Fruit fly (Drosophila melanogaster) whole organism, prepupa: Measurements from ENCODE around the gene Sh.
A peak's percentile ranks its signal among the peaks of the same experiment; 100 is the strongest.

Source experiments
- Blimp-1 ChIP-seq: fragments of 200-800 bp; sonication (Bioruptor generic); optimal IDR thresholded peaks from 3 replicates; lab custom pipeline; 2017; ENCODE audit warnings: missing biosample characterization, missing genetic modification characterization, mild to moderate bottlenecking, moderate library complexity, missing genetic modification reagents
- CG10631 ChIP-seq: fragments of 200-800 bp; sonication (Bioruptor generic); optimal IDR thresholded peaks from 2 replicates; lab custom pipeline; 2016; ENCODE audit warnings: missing biosample characterization, missing genetic modification characterization
- CG11762 ChIP-seq: fragments of 200-800 bp; sonication (Bioruptor generic); optimal IDR thresholded peaks from 3 replicates; lab custom pipeline; 2016; ENCODE audit warnings: missing biosample characterization, missing genetic modification characterization; ENCODE audit not compliant: insufficient read depth
- CG11902 ChIP-seq: fragments of 200-800 bp; sonication (Bioruptor generic); optimal IDR thresholded peaks from 3 replicates; lab custom pipeline; 2016; ENCODE audit warnings: missing biosample characterization, missing genetic modification characterization
- CG15336 ChIP-seq: fragments of 200-800 bp; sonication (Bioruptor generic); IDR thresholded peaks from 2 replicates; pipeline ENCODE4 v1.3.6; 2022; ENCODE audit warnings: missing biosample characterization, missing genetic modification characterization
- CG1621 ChIP-seq: fragments of 200-800 bp; sonication (Bioruptor generic); optimal IDR thresholded peaks from 3 replicates; lab custom pipeline; 2018; ENCODE audit warnings: missing biosample characterization, mild to moderate bottlenecking, missing genetic modification characterization
- CG16779 ChIP-seq: fragments of 200-800 bp; sonication (Bioruptor generic); optimal IDR thresholded peaks from 3 replicates; lab custom pipeline; 2017; ENCODE audit warnings: missing biosample characterization, mild to moderate bottlenecking, missing genetic modification characterization
- CG3032 ChIP-seq: fragments of 200-800 bp; optimal IDR thresholded peaks from 2 replicates; lab custom pipeline; 2019; ENCODE audit warnings: missing biosample characterization, mild to moderate bottlenecking, missing genetic modification characterization, moderate library complexity
- CG31627 ChIP-seq: fragments of 200-800 bp; sonication (Bioruptor generic); optimal IDR thresholded peaks from 3 replicates; lab custom pipeline; 2016; ENCODE audit warnings: missing biosample characterization, missing genetic modification characterization
- CG32006 ChIP-seq: fragments of 200-800 bp; sonication (Bioruptor generic); optimal IDR thresholded peaks from 3 replicates; lab custom pipeline; 2017; ENCODE audit warnings: missing biosample characterization, mild to moderate bottlenecking, missing genetic modification characterization
- CG34406 ChIP-seq: fragments of 200-800 bp; sonication (Bioruptor generic); optimal IDR thresholded peaks from 3 replicates; lab custom pipeline; 2016; ENCODE audit warnings: missing biosample characterization, missing genetic modification characterization
- CG3919 ChIP-seq: fragments of 200-800 bp; sonication (Bioruptor generic); optimal IDR thresholded peaks from 3 replicates; lab custom pipeline; 2016; ENCODE audit warnings: missing biosample characterization, missing genetic modification characterization
- CG4318 ChIP-seq: fragments of 200-800 bp; sonication (Bioruptor generic); optimal IDR thresholded peaks from 3 replicates; lab custom pipeline; 2017; ENCODE audit warnings: missing biosample characterization, mild to moderate bottlenecking, missing genetic modification characterization
- CG6163 ChIP-seq: fragments of 200-800 bp; sonication (Bioruptor generic); IDR thresholded peaks from 3 replicates; pipeline ENCODE4 v1.3.6; 2022; ENCODE audit warnings: missing biosample characterization, missing genetic modification characterization
- CG6276 ChIP-seq: fragments of 200-800 bp; sonication (Bioruptor generic); optimal IDR thresholded peaks from 2 replicates; lab custom pipeline; 2017; ENCODE audit warnings: missing biosample characterization, mild to moderate bottlenecking, missing genetic modification characterization
- CG6792 ChIP-seq: fragments of 200-800 bp; sonication (Bioruptor generic); optimal IDR thresholded peaks from 3 replicates; lab custom pipeline; 2016; ENCODE audit warnings: missing biosample characterization, missing genetic modification characterization
- CG6808 ChIP-seq: fragments of 200-800 bp; sonication (Bioruptor generic); optimal IDR thresholded peaks from 3 replicates; lab custom pipeline; 2017; ENCODE audit warnings: missing biosample characterization, missing genetic modification characterization, mild to moderate bottlenecking, moderate library complexity, missing genetic modification reagents
- CG8119 ChIP-seq: fragments of 200-800 bp; sonication (Bioruptor generic); IDR thresholded peaks from 3 replicates; pipeline ENCODE4 v1.3.6; 2022; ENCODE audit warnings: missing biosample characterization, missing genetic modification characterization
- CG8632 ChIP-seq: fragments of 200-800 bp; sonication (Bioruptor generic); optimal IDR thresholded peaks from 3 replicates; lab custom pipeline; 2016; ENCODE audit warnings: missing biosample characterization, missing genetic modification characterization
- Eip78C ChIP-seq: fragments of 200-800 bp; sonication (Bioruptor generic); peaks from one replicate; lab custom pipeline; 2016; ENCODE audit warnings: missing biosample characterization, missing genetic modification characterization
- Eip93F ChIP-seq: fragments of 200-800 bp; sonication (Bioruptor generic); optimal IDR thresholded peaks from 2 replicates; lab custom pipeline; 2016; ENCODE audit warnings: missing biosample characterization, mild to moderate bottlenecking, missing genetic modification characterization
- Ets21C ChIP-seq: fragments of 200-800 bp; sonication (Bioruptor generic); optimal IDR thresholded peaks from 3 replicates; lab custom pipeline; 2016; ENCODE audit warnings: missing biosample characterization, missing genetic modification characterization
- Ets96B ChIP-seq: fragments of 200-800 bp; optimal IDR thresholded peaks from 2 replicates; lab custom pipeline; 2019; ENCODE audit warnings: missing biosample characterization, mild to moderate bottlenecking, missing genetic modification characterization, moderate library complexity
- Gug ChIP-seq: fragments of 200-800 bp; sonication (Bioruptor generic); IDR thresholded peaks from 2 replicates; pipeline ENCODE4 v1.3.6; 2022; ENCODE audit warnings: missing biosample characterization, missing genetic modification characterization
- Hr38 ChIP-seq: sonication (Bioruptor generic); optimal IDR thresholded peaks from 2 replicates; lab custom pipeline; 2016; ENCODE audit warnings: missing biosample characterization, missing genetic modification characterization
- Hr39 ChIP-seq: fragments of 200-800 bp; sonication (Bioruptor generic); optimal IDR thresholded peaks from 2 replicates; lab custom pipeline; 2016; ENCODE audit warnings: missing biosample characterization, missing genetic modification characterization
- Hr4 ChIP-seq: fragments of 200-800 bp; sonication (Bioruptor generic); optimal IDR thresholded peaks from 3 replicates; lab custom pipeline; 2016; ENCODE audit warnings: missing biosample characterization, missing genetic modification characterization
- Lpt ChIP-seq: fragments of 200-800 bp; sonication (Bioruptor generic); optimal IDR thresholded peaks from 3 replicates; lab custom pipeline; 2016; ENCODE audit warnings: missing biosample characterization, missing genetic modification characterization
- OdsH ChIP-seq: fragments of 200-800 bp; sonication (Bioruptor generic); optimal IDR thresholded peaks from 3 replicates; lab custom pipeline; 2016; ENCODE audit warnings: missing biosample characterization, missing genetic modification characterization
- Smox ChIP-seq: fragments of 200-800 bp; sonication (Bioruptor generic); optimal IDR thresholded peaks from 3 replicates; lab custom pipeline; 2016; ENCODE audit warnings: missing biosample characterization, missing genetic modification characterization
- Sox15 ChIP-seq: fragments of 200-800 bp; sonication (Bioruptor generic); optimal IDR thresholded peaks from 3 replicates; lab custom pipeline; 2016; ENCODE audit warnings: missing biosample characterization, missing genetic modification characterization
- achi ChIP-seq: fragments of 200-800 bp; sonication (Bioruptor generic); optimal IDR thresholded peaks from 3 replicates; lab custom pipeline; 2016; ENCODE audit warnings: missing biosample characterization, missing genetic modification characterization
- acj6 ChIP-seq: fragments of 200-800 bp; sonication (Bioruptor generic); optimal IDR thresholded peaks from 3 replicates; lab custom pipeline; 2016; ENCODE audit warnings: missing biosample characterization, missing genetic modification characterization
- cyc ChIP-seq: fragments of 200-800 bp; sonication (Bioruptor generic); optimal IDR thresholded peaks from 3 replicates; lab custom pipeline; 2016; ENCODE audit warnings: missing biosample characterization, missing genetic modification characterization
- dac ChIP-seq: fragments of 200-800 bp; sonication (Bioruptor generic); optimal IDR thresholded peaks from 2 replicates; lab custom pipeline; 2017; ENCODE audit warnings: missing biosample characterization, mild to moderate bottlenecking, missing genetic modification characterization
- dsx ChIP-seq: fragments of 200-800 bp; optimal IDR thresholded peaks from 3 replicates; lab custom pipeline; 2019; ENCODE audit warnings: missing biosample characterization, mild to moderate bottlenecking, missing genetic modification characterization, moderate library complexity; ENCODE audit not compliant: poor library complexity, severe bottlenecking
- esn ChIP-seq: fragments of 200-800 bp; sonication (Bioruptor generic); optimal IDR thresholded peaks from 2 replicates; lab custom pipeline; 2016; ENCODE audit warnings: missing biosample characterization, mild to moderate bottlenecking, missing genetic modification characterization, moderate library complexity
- fd59A ChIP-seq: fragments of 200-800 bp; sonication (Bioruptor generic); optimal IDR thresholded peaks from 2 replicates; lab custom pipeline; 2017; ENCODE audit warnings: missing biosample characterization, mild to moderate bottlenecking, missing genetic modification characterization, missing genetic modification reagents
- fd85E ChIP-seq: fragments of 200-800 bp; sonication (Bioruptor generic); optimal IDR thresholded peaks from 3 replicates; lab custom pipeline; 2016; ENCODE audit warnings: missing biosample characterization, missing genetic modification characterization
- lz ChIP-seq: fragments of 200-800 bp; sonication (Bioruptor generic); optimal IDR thresholded peaks from 3 replicates; lab custom pipeline; 2016; ENCODE audit warnings: missing biosample characterization, missing genetic modification characterization
- net ChIP-seq: fragments of 200-800 bp; sonication (Bioruptor generic); optimal IDR thresholded peaks from 3 replicates; lab custom pipeline; 2016; ENCODE audit warnings: missing biosample characterization, missing genetic modification characterization
- pdm3 ChIP-seq: fragments of 200-800 bp; sonication (Bioruptor generic); optimal IDR thresholded peaks from 3 replicates; lab custom pipeline; 2016; ENCODE audit warnings: missing biosample characterization, missing genetic modification characterization
- salr ChIP-seq, 2 experiments: fragments of 200-800 bp; sonication (Bioruptor generic); optimal IDR thresholded peaks; 3 replicates each; lab custom pipeline; 2016 to 2018; ENCODE audit warnings: missing biosample characterization in 2 of 2, missing genetic modification characterization in 2 of 2, mild to moderate bottlenecking in 1 of 2
- svp ChIP-seq: fragments of 200-800 bp; sonication (Bioruptor generic); peaks from one replicate; lab custom pipeline; 2016; ENCODE audit warnings: missing biosample characterization, missing genetic modification characterization
- topi ChIP-seq: fragments of 200-800 bp; sonication (Bioruptor generic); optimal IDR thresholded peaks from 3 replicates; lab custom pipeline; 2016; ENCODE audit warnings: missing biosample characterization, missing genetic modification characterization
- vri ChIP-seq: fragments of 200-800 bp; sonication (Bioruptor generic); optimal IDR thresholded peaks from 3 replicates; lab custom pipeline; 2016; ENCODE audit warnings: missing biosample characterization, mild to moderate bottlenecking, missing genetic modification characterization

Sh gene

dm6 chrX:17917564-17918233 lies 145.3 kb downstream of the Sh start:
- TF ChIP-seq CG11902 (GFP tag; lab: Kevin White, UChicago) (no peak), CG31627 (GFP tag; lab: Kevin White, UChicago) (no peak), cyc (GFP tag; lab: Kevin White, UChicago) (no peak), Eip78C (peak; percentile 62), OdsH (GFP tag; lab: Kevin White, UChicago) (peak; percentile 21), CG15336 (GFP tag; lab: Robert Waterston, UW) (peak; percentile 47), CG8119 (peak; percentile 37; the same call in 2 of the 3 replicates), dsx (GFP tag; lab: Kevin White, UChicago) (no peak), fd59A (no peak), CG10631 (GFP tag; lab: Kevin White, UChicago) (peak; percentile 6), Hr4 (GFP tag; lab: Kevin White, UChicago) (peak; percentile 11), svp (GFP tag; lab: Kevin White, UChicago) (peak; percentile 54), lz (GFP tag; lab: Kevin White, UChicago) (no peak), Blimp-1 (GFP tag; lab: Kevin White, UChicago) (peak; percentile 87), CG8632 (GFP tag; lab: Kevin White, UChicago) (peak; percentile 26), Smox (GFP tag; lab: Kevin White, UChicago) (no peak), CG3919 (GFP tag; lab: Kevin White, UChicago) (peak; percentile 36), Lpt (GFP tag; lab: Kevin White, UChicago) (peak; percentile 7), CG4318 (GFP tag; lab: Kevin White, UChicago) (no peak), CG6276 (GFP tag; lab: Kevin White, UChicago) (peak; percentile 40), topi (no peak), CG3032 (tag; lab: Kevin White, UChicago) (no peak), CG1621 (tag; lab: Kevin White, UChicago) (no peak), Hr38 (GFP tag; lab: Kevin White, UChicago) (no peak), CG34406 (peak; percentile 14), CG6163 (GFP tag; lab: Robert Waterston, UW) (no peak), Hr39 (GFP tag; lab: Kevin White, UChicago) (no peak), CG32006 (GFP tag; lab: Kevin White, UChicago) (peak; percentile 68), Ets96B (no peak), Gug (GFP tag; lab: Robert Waterston, UW) (no peak), Ets21C (GFP tag; lab: Kevin White, UChicago) (no peak), esn (GFP tag; lab: Kevin White, UChicago) (no peak), CG6808 (peak; percentile 6), pdm3 (GFP tag; lab: Kevin White, UChicago) (peak; percentile 3), fd85E (no peak), CG6792 (GFP tag; lab: Kevin White, UChicago) (peak; percentile 32), dac (peak; percentile 13), salr (GFP tag; optimal IDR thresholded peaks at IDR 0.05; lab: Kevin White, UChicago) (peak in 1 of 2 experiments; percentile 18), Sox15 (GFP tag; lab: Kevin White, UChicago) (no peak), CG16779 (tag; lab: Kevin White, UChicago) (no peak), achi (GFP tag; lab: Kevin White, UChicago) (peak; percentile 13), CG11762 (GFP tag; lab: Kevin White, UChicago) (no peak), vri (no peak), Eip93F (GFP tag; lab: Kevin White, UChicago) (no peak), net (GFP tag; lab: Kevin White, UChicago) (peak; percentile 0), acj6 (GFP tag; lab: Kevin White, UChicago) (peak; percentile 24)
